Worm (Caenorhabditis elegans): Measurements from ENCODE around the gene glb-1.

- no peak for TF ChIP-seq lir-1 (GFP tag; conservative IDR thresholded peaks at IDR 0.05)
- no peak for TF ChIP-seq ztf-6 (GFP tag; IDR thresholded peaks at IDR 0.05)
- no peak for TF ChIP-seq dpl-1 (GFP tag; optimal IDR thresholded peaks at IDR 0.05)
- peak; percentile 26 for TF ChIP-seq unc-130 (GFP tag; optimal IDR thresholded peaks at IDR 0.05)
- TF ChIP-seq B0035.1 (tag; optimal IDR thresholded peaks at IDR 0.05): no peak
- TF ChIP-seq snpc-1.3 (tag; optimal IDR thresholded peaks at IDR 0.05; ENCODE audit: insufficient read depth): no peak
Measured at ce11 chrIII:8967639-8968038, 44.5 kb upstream of the glb-1 start, which contains the start of the genes bud-13 and rpap-2.
